Fruit fly (Drosophila melanogaster) whole organism, embryonic: ENCODE results near the gene Hsp83.
A peak's percentile ranks its signal among the peaks of the same experiment; 100 is the strongest.

ENCODE experiments used
- CG17361 ChIP-seq: fragments of 200-800 bp; sonication (Bioruptor generic); IDR thresholded peaks from 3 replicates; pipeline ENCODE4 v1.3.6; 2022; ENCODE audit warnings: missing biosample characterization, missing genetic modification characterization
- CG34224 ChIP-seq: fragments of 200-800 bp; sonication (Bioruptor generic); IDR thresholded peaks from 3 replicates; pipeline ENCODE4 v1.3.6; 2022; ENCODE audit warnings: missing biosample characterization, missing genetic modification characterization; ENCODE audit not compliant: partially characterized antibody
- Dref ChIP-seq: fragments of 200-800 bp; sonication (Bioruptor generic); IDR thresholded peaks from 2 replicates; pipeline ENCODE4 v1.3.6; 2022; ENCODE audit warnings: missing biosample characterization, missing genetic modification characterization
- Drgx ChIP-seq: fragments of 200-800 bp; sonication (Bioruptor generic); IDR thresholded peaks from 2 replicates; pipeline ENCODE4 v1.3.6; 2022; ENCODE audit warnings: missing biosample characterization, missing genetic modification characterization
- bsh ChIP-seq, 2 experiments: fragments of 200-800 bp; sonication (Bioruptor generic); optimal IDR thresholded peaks; 2 replicates each; lab custom pipeline; 2017 to 2018; ENCODE audit warnings: mild to moderate bottlenecking in 2 of 2, missing biosample characterization in 2 of 2, missing genetic modification characterization in 2 of 2, moderate library complexity in 1 of 2
- corto ChIP-seq: fragments of 200-800 bp; sonication (Bioruptor generic); optimal IDR thresholded peaks from 2 replicates; lab custom pipeline; 2016; ENCODE audit warnings: missing biosample characterization, mild to moderate bottlenecking, missing genetic modification characterization, moderate library complexity
- lbe ChIP-seq: fragments of 200-800 bp; sonication (Bioruptor generic); optimal IDR thresholded peaks from 2 replicates; lab custom pipeline; 2016; ENCODE audit warnings: missing biosample characterization, mild to moderate bottlenecking, missing genetic modification characterization
- nom ChIP-seq: fragments of 200-800 bp; sonication (Bioruptor generic); optimal IDR thresholded peaks from 2 replicates; lab custom pipeline; 2017; ENCODE audit warnings: missing biosample characterization, missing genetic modification characterization, mild to moderate bottlenecking, moderate library complexity, missing genetic modification reagents
- sob ChIP-seq: fragments of 200-800 bp; sonication (Bioruptor generic); IDR thresholded peaks from 2 replicates; pipeline ENCODE4 v1.3.6; 2022; ENCODE audit warnings: missing biosample characterization, missing genetic modification characterization
- zfh2 ChIP-seq: fragments of 200-800 bp; sonication (Bioruptor generic); optimal IDR thresholded peaks from 2 replicates; lab custom pipeline; 2016; ENCODE audit warnings: missing biosample characterization, missing genetic modification characterization

The Hsp83 gene

dm6 chr3L:3244244-3245144 lies 51.7 kb downstream of the Hsp83 start, which contains the start of gene CG12078:
TSS of gene CG12078 (minus strand) at chr3L:3244294.
- no peak for TF ChIP-seq sob
- TF ChIP-seq, all 482 proteins: peak for 0

- TF ChIP-seq CG34224 (GFP tag; lab: Robert Waterston, UW) (no peak), zfh2 (GFP tag; lab: Kevin White, UChicago) (no peak), corto (GFP tag; lab: Kevin White, UChicago) (peak; percentile 22), nom (peak; percentile 94), Drgx (GFP tag; lab: Robert Waterston, UW) (0 out of 2 replicates have a peak, but pooled peaks have one; percentile 15), lbe (peak; percentile 51), bsh (GFP tag; optimal IDR thresholded peaks at IDR 0.05; lab: Kevin White, UChicago) (peak in 1 of 2 experiments; percentile 64), CG17361 (GFP tag; lab: Robert Waterston, UW) (no peak), Dref (GFP tag; lab: Robert Waterston, UW) (no peak)
Measured at dm6 chr3L:3245189-3245588, 52.4 kb downstream of the Hsp83 start.
